Fruit fly (Drosophila melanogaster): ENCODE results near the gene AP-1gamma.

- TF ChIP-seq pan (optimal IDR thresholded peaks at IDR 0.05) = no peak
- no peak for TF ChIP-seq psq (optimal IDR thresholded peaks at IDR 0.05)
Measured at dm6 chrX:9148989-9149522, 40.6 kb downstream of the AP-1gamma start, which contains the start of the genes fh and Bap111.

Measured in whole organism.